Fruit fly (Drosophila melanogaster) whole organism, embryonic: ENCODE results near the gene JMJD5.

Source experiments
- Awh ChIP-seq: fragments of 200-800 bp; sonication (Bioruptor generic); IDR thresholded peaks from 2 replicates; pipeline ENCODE4, ENCODE4 v1.3.6; 2022; ENCODE audit warnings: missing biosample characterization, missing genetic modification characterization
- BtbVII ChIP-seq: fragments of 200-800 bp; sonication (Bioruptor generic); optimal IDR thresholded peaks from 3 replicates; lab custom pipeline; 2017; ENCODE audit warnings: missing biosample characterization, mild to moderate bottlenecking, missing genetic modification characterization
- CG10147 ChIP-seq: fragments of 200-800 bp; sonication (Bioruptor generic); optimal IDR thresholded peaks from 2 replicates; lab custom pipeline; 2019; ENCODE audit warnings: missing biosample characterization, mild to moderate bottlenecking, missing genetic modification characterization, moderate library complexity
- CG13287 ChIP-seq: fragments of 200-800 bp; sonication (Bioruptor generic); IDR thresholded peaks from 2 replicates; pipeline ENCODE4 v1.3.6; 2022; ENCODE audit warnings: missing biosample characterization, missing genetic modification characterization; ENCODE audit not compliant: partially characterized antibody
- CG14014 ChIP-seq: fragments of 200-800 bp; sonication (Bioruptor generic); IDR thresholded peaks from 2 replicates; pipeline ENCODE4 v1.3.6; 2022; ENCODE audit warnings: missing biosample characterization, missing genetic modification characterization
- CG1529 ChIP-seq: fragments of 200-800 bp; sonication (Bioruptor generic); optimal IDR thresholded peaks from 3 replicates; lab custom pipeline; 2018; ENCODE audit warnings: missing biosample characterization, missing genetic modification characterization
- CG15514 ChIP-seq: fragments of 200-800 bp; sonication (Bioruptor generic); optimal IDR thresholded peaks from 3 replicates; lab custom pipeline; 2017; ENCODE audit warnings: missing biosample characterization, missing genetic modification characterization, mild to moderate bottlenecking, moderate library complexity, missing genetic modification reagents
- CG17802 ChIP-seq: fragments of 200-800 bp; sonication (Bioruptor generic); optimal IDR thresholded peaks from 2 replicates; lab custom pipeline; 2018; ENCODE audit warnings: missing biosample characterization, mild to moderate bottlenecking, missing genetic modification characterization, moderate library complexity
- CG18764 ChIP-seq: fragments of 200-800 bp; sonication (Bioruptor generic); optimal IDR thresholded peaks from 3 replicates; lab custom pipeline; 2016; ENCODE audit warnings: missing biosample characterization, missing genetic modification characterization
- CG2889 ChIP-seq: fragments of 200-800 bp; sonication (Bioruptor generic); IDR thresholded peaks from 3 replicates; pipeline ENCODE4 v1.3.6; 2022; ENCODE audit warnings: missing biosample characterization, missing genetic modification characterization
- CG32532 ChIP-seq: fragments of 200-800 bp; sonication (Bioruptor generic); IDR thresholded peaks from 2 replicates; pipeline ENCODE4 v1.3.6; 2022; ENCODE audit warnings: missing biosample characterization, missing genetic modification characterization
- CG32767 ChIP-seq: fragments of 200-800 bp; sonication (Bioruptor generic); IDR thresholded peaks from 2 replicates; pipeline ENCODE4 v1.3.6; 2022; ENCODE audit warnings: missing biosample characterization, missing genetic modification characterization
- CG34422 ChIP-seq: fragments of 200-800 bp; sonication (Bioruptor generic); IDR thresholded peaks from 3 replicates; pipeline ENCODE4 v1.3.6; 2022; ENCODE audit warnings: missing biosample characterization, missing genetic modification characterization
- CG43689 ChIP-seq: fragments of 200-800 bp; sonication (Bioruptor generic); IDR thresholded peaks from 2 replicates; pipeline ENCODE4 v1.3.6; 2022; ENCODE audit warnings: missing biosample characterization, missing genetic modification characterization
- CG4617 ChIP-seq: fragments of 200-800 bp; sonication (Bioruptor generic); optimal IDR thresholded peaks from 3 replicates; lab custom pipeline; 2016; ENCODE audit warnings: missing biosample characterization, missing genetic modification characterization, borderline replicate concordance
- CG5953 ChIP-seq: fragments of 200-800 bp; sonication (Bioruptor generic); IDR thresholded peaks from 2 replicates; pipeline ENCODE4 v1.3.6; 2022; ENCODE audit warnings: missing biosample characterization, missing genetic modification characterization
- CG6683 ChIP-seq: fragments of 200-800 bp; sonication (Bioruptor generic); optimal IDR thresholded peaks from 2 replicates; lab custom pipeline; 2017; ENCODE audit warnings: missing biosample characterization, mild to moderate bottlenecking, missing genetic modification characterization, missing genetic modification reagents
- CG6765 ChIP-seq: fragments of 200-800 bp; sonication (Bioruptor generic); optimal IDR thresholded peaks from 3 replicates; lab custom pipeline; 2017; ENCODE audit warnings: missing biosample characterization, mild to moderate bottlenecking, missing genetic modification characterization
- CG7357 ChIP-seq: fragments of 200-800 bp; sonication (Bioruptor generic); IDR thresholded peaks from 3 replicates; pipeline ENCODE4 v1.3.6; 2022; ENCODE audit warnings: missing biosample characterization, missing genetic modification characterization
- CG7963 ChIP-seq: fragments of 200-800 bp; sonication (Bioruptor generic); IDR thresholded peaks from 3 replicates; pipeline ENCODE4 v1.3.6; 2022; ENCODE audit warnings: missing biosample characterization, missing genetic modification characterization; ENCODE audit not compliant: partially characterized antibody
- CG7987 ChIP-seq: fragments of 200-800 bp; sonication (Bioruptor generic); optimal IDR thresholded peaks from 2 replicates; lab custom pipeline; 2018; ENCODE audit warnings: missing biosample characterization, mild to moderate bottlenecking, missing genetic modification characterization, moderate library complexity
- Camta ChIP-seq: fragments of 200-800 bp; sonication (Bioruptor generic); optimal IDR thresholded peaks from 2 replicates; lab custom pipeline; 2016; ENCODE audit warnings: missing biosample characterization, missing genetic modification characterization
- Dip3 ChIP-seq: fragments of 200-800 bp; sonication (Bioruptor generic); optimal IDR thresholded peaks from 3 replicates; lab custom pipeline; 2016; ENCODE audit warnings: missing biosample characterization, missing genetic modification characterization
- Eip74EF ChIP-seq, 2 experiments: fragments of 200-800 bp in 1 of 2; fragments of >200 bp in 1 of 2; sonication (Bioruptor generic) in 1 of 2; optimal IDR thresholded peaks; 2 replicates each; lab custom pipeline; 2017 to 2019; ENCODE audit warnings: missing biosample characterization in 2 of 2, missing genetic modification characterization in 2 of 2, mild to moderate bottlenecking in 1 of 2, moderate library complexity in 1 of 2
- Fer2 ChIP-seq: fragments of 200-800 bp; sonication (Bioruptor generic); optimal IDR thresholded peaks from 2 replicates; lab custom pipeline; 2018; ENCODE audit warnings: missing biosample characterization, mild to moderate bottlenecking, missing genetic modification characterization, moderate library complexity
- HLH4C ChIP-seq: fragments of 200-800 bp; sonication (Bioruptor generic); IDR thresholded peaks from 3 replicates; pipeline ENCODE4 v1.3.6; 2022; ENCODE audit warnings: missing biosample characterization, missing genetic modification characterization; ENCODE audit not compliant: partially characterized antibody
- Hey ChIP-seq: fragments of 200-800 bp; sonication (Bioruptor generic); optimal IDR thresholded peaks from 3 replicates; lab custom pipeline; 2018; ENCODE audit warnings: missing biosample characterization, mild to moderate bottlenecking, missing genetic modification characterization
- Jarid2 ChIP-seq: fragments of 200-800 bp; sonication (Bioruptor generic); optimal IDR thresholded peaks from 3 replicates; lab custom pipeline; 2017; ENCODE audit warnings: mild to moderate bottlenecking, missing biosample characterization, missing genetic modification reagents, missing genetic modification characterization
- Lpt ChIP-seq: fragments of >200 bp; optimal IDR thresholded peaks from 2 replicates; lab custom pipeline; 2018; ENCODE audit warnings: missing biosample characterization, missing genetic modification characterization
- MBD-R2 ChIP-seq: fragments of 200-800 bp; sonication (Bioruptor generic); IDR thresholded peaks from 2 replicates; pipeline ENCODE4 v1.3.6; 2022; ENCODE audit warnings: missing biosample characterization, missing genetic modification characterization
- cad ChIP-seq: fragments of >200 bp; optimal IDR thresholded peaks from 2 replicates; lab custom pipeline; 2017; ENCODE audit warnings: missing biosample characterization, missing genetic modification characterization
- chinmo ChIP-seq: fragments of 200-800 bp; sonication (Bioruptor generic); IDR thresholded peaks from 4 replicates; pipeline ENCODE4 v1.3.6; 2022; ENCODE audit warnings: missing biosample characterization, missing genetic modification characterization; ENCODE audit not compliant: partially characterized antibody
- dan ChIP-seq: fragments of 200-800 bp; sonication (Bioruptor generic); IDR thresholded peaks from 2 replicates; pipeline ENCODE4 v1.3.6; 2022; ENCODE audit warnings: missing biosample characterization, missing genetic modification characterization
- fd3F ChIP-seq: fragments of 200-800 bp; sonication (Bioruptor generic); optimal IDR thresholded peaks from 2 replicates; lab custom pipeline; 2018; ENCODE audit warnings: missing biosample characterization, mild to moderate bottlenecking, missing genetic modification characterization, moderate library complexity
- gem ChIP-seq: fragments of 200-800 bp; sonication (Bioruptor generic); optimal IDR thresholded peaks from 2 replicates; lab custom pipeline; 2019; ENCODE audit warnings: missing biosample characterization, mild to moderate bottlenecking, missing genetic modification characterization, moderate library complexity
- ham ChIP-seq: fragments of 200-800 bp; sonication (Bioruptor generic); IDR thresholded peaks from 2 replicates; pipeline ENCODE4 v1.3.6; 2022; ENCODE audit warnings: missing biosample characterization, missing genetic modification characterization
- hb ChIP-seq: fragments of 200-800 bp; sonication (Bioruptor generic); IDR thresholded peaks from 3 replicates; pipeline ENCODE4 v1.3.6; 2022; ENCODE audit warnings: missing biosample characterization, missing genetic modification characterization; ENCODE audit not compliant: partially characterized antibody
- maf-S ChIP-seq: fragments of 200-800 bp; sonication (Bioruptor generic); optimal IDR thresholded peaks from 2 replicates; lab custom pipeline; 2016; ENCODE audit warnings: missing biosample characterization, missing genetic modification characterization
- nerfin-1 ChIP-seq: fragments of 200-800 bp; sonication (Bioruptor generic); optimal IDR thresholded peaks from 3 replicates; lab custom pipeline; 2019; ENCODE audit warnings: missing biosample characterization, mild to moderate bottlenecking, missing genetic modification characterization, moderate library complexity
- otp ChIP-seq: fragments of 200-800 bp; sonication (Bioruptor generic); IDR thresholded peaks from 3 replicates; pipeline ENCODE4, ENCODE4 v1.3.6; 2022; ENCODE audit warnings: missing biosample characterization, missing genetic modification characterization
- pfk ChIP-seq: fragments of 200-800 bp; sonication (Bioruptor generic); optimal IDR thresholded peaks from 2 replicates; lab custom pipeline; 2018; ENCODE audit warnings: missing biosample characterization, mild to moderate bottlenecking, missing genetic modification characterization, moderate library complexity
- pita ChIP-seq: fragments of 200-800 bp; sonication (Bioruptor generic); optimal IDR thresholded peaks from 2 replicates; lab custom pipeline; 2017; ENCODE audit warnings: missing biosample characterization, mild to moderate bottlenecking, missing genetic modification characterization
- slbo ChIP-seq: fragments of 200-800 bp; sonication (Bioruptor generic); IDR thresholded peaks from 2 replicates; pipeline ENCODE4 v1.3.6; 2022; ENCODE audit warnings: missing biosample characterization, missing genetic modification characterization
- stc ChIP-seq: fragments of 200-800 bp; sonication (Bioruptor generic); IDR thresholded peaks from 2 replicates; pipeline ENCODE4 v1.3.6; 2022; ENCODE audit warnings: missing biosample characterization, missing genetic modification characterization
- unpg ChIP-seq: fragments of 200-800 bp; sonication (Bioruptor generic); optimal IDR thresholded peaks from 3 replicates; lab custom pipeline; 2018; ENCODE audit warnings: missing biosample characterization, mild to moderate bottlenecking, missing genetic modification characterization, moderate library complexity
- usp ChIP-seq: fragments of >200 bp; optimal IDR thresholded peaks from 2 replicates; lab custom pipeline; 2017; ENCODE audit warnings: missing biosample characterization, missing genetic modification characterization
- wdn ChIP-seq: fragments of 200-800 bp; sonication (Bioruptor generic); IDR thresholded peaks from 2 replicates; pipeline ENCODE4 v1.3.6; 2022; ENCODE audit warnings: missing biosample characterization, missing genetic modification characterization
- wor ChIP-seq: fragments of 200-800 bp; sonication (Bioruptor generic); IDR thresholded peaks from 2 replicates; pipeline ENCODE4 v1.3.6; 2022; ENCODE audit warnings: missing biosample characterization, missing genetic modification characterization

JMJD5 gene

DNA sequence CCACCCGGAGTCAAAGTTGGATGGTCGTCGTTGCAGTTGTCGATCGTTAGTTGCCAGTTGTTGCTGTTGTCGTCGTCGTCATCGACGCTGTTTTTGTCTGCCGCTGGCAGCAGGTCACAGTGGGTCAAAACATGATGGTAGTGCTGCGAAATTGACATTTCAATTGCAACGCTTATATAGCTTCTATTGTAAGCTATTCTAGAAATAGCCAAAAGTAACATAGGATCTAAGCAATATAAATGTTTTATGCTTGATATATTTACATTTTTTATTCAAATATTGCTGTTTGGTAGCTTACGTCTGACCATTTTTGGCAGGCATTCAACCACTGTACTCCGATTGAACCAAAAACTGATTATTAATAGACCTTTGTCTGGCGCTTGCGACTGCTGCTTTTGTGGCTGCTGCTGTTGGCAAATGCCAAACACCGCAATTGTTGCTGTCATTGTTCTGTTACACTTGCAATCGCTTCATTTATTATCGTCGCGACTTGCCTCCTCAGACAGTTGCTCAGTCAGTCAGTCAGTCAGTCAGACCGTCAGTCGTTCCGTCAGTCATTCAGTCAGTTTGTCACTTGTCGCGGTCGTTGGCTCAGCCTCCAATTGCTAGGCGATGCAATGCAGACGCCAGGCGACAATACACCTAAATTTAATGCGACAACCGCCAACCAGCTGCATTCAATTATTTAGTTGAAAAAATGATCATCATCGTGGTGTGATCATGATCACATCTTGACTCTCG, 49.7 kb downstream of the JMJD5 start (continued):
- peak; percentile 60; the same call in 1 of the 2 replicates for TF ChIP-seq stc
- TF ChIP-seq CG14014 (GFP tag; lab: Robert Waterston, UW): peak; percentile 57; the same call in 1 of the 2 replicates
- no peak for TF ChIP-seq Hey (tag; lab: Kevin White, UChicago)
- TF ChIP-seq fd3F (GFP tag; lab: Kevin White, UChicago): peak; percentile 30
- TF ChIP-seq CG32767 (GFP tag; lab: Robert Waterston, UW): 0 out of 2 replicates have a peak, but pooled peaks have one; percentile 58
- TF ChIP-seq CG7987: no peak
- TF ChIP-seq CG6765: peak; percentile 24
- TF ChIP-seq Dip3 (GFP tag; lab: Kevin White, UChicago): no peak
- TF ChIP-seq CG17802 (tag; lab: Kevin White, UChicago): no peak
- peak; percentile 59; the same call in 1 of the 2 replicates for TF ChIP-seq CG13287 (GFP tag; lab: Robert Waterston, UW)
- TF ChIP-seq CG15514: peak; percentile 8
- peak; percentile 53 for TF ChIP-seq Camta (GFP tag; lab: Kevin White, UChicago)
- TF ChIP-seq unpg (GFP tag; lab: Kevin White, UChicago): peak; percentile 78
- no peak for TF ChIP-seq wdn
- no peak for TF ChIP-seq CG18764 (GFP tag; lab: Kevin White, UChicago)
- TF ChIP-seq hb (GFP tag; lab: Robert Waterston, UW): peak; percentile 73; the same call in 2 of the 3 replicates
- no peak for TF ChIP-seq pfk (GFP tag; lab: Kevin White, UChicago)
- no peak for TF ChIP-seq Fer2 (tag; lab: Kevin White, UChicago)
- TF ChIP-seq CG7963 (GFP tag; lab: Robert Waterston, UW): no peak
- TF ChIP-seq CG5953 (GFP tag; lab: Robert Waterston, UW): no peak; the same call in 1 of the 2 replicates
- 0 out of 3 replicates have a peak, but pooled peaks have one; percentile 38 for TF ChIP-seq CG34422 (GFP tag; lab: Robert Waterston, UW)
- TF ChIP-seq CG2889: no peak
- TF ChIP-seq ham (GFP tag; lab: Robert Waterston, UW): no peak
- TF ChIP-seq HLH4C (GFP tag; lab: Robert Waterston, UW): peak; percentile 52; the same call in 1 of the 3 replicates
- TF ChIP-seq MBD-R2 (GFP tag; lab: Robert Waterston, UW): peak; percentile 36
- no peak for TF ChIP-seq CG10147 (GFP tag; lab: Kevin White, UChicago)
- TF ChIP-seq CG1529 (GFP tag; lab: Kevin White, UChicago): peak; percentile 63
- peak; percentile 47; the same call in 1 of the 2 replicates for TF ChIP-seq wor
- no peak for TF ChIP-seq dan (GFP tag; lab: Robert Waterston, UW)
- TF ChIP-seq maf-S (GFP tag; lab: Kevin White, UChicago): no peak
- TF ChIP-seq BtbVII: peak; percentile 53
- TF ChIP-seq slbo (GFP tag; lab: Robert Waterston, UW): peak; percentile 18; the same call in 1 of the 2 replicates
- TF ChIP-seq otp: 0 out of 3 replicates have a peak, but pooled peaks have one; percentile 23
- TF ChIP-seq CG32532 (GFP tag; lab: Robert Waterston, UW): peak; percentile 41; the same call in 1 of the 2 replicates
- TF ChIP-seq usp (GFP tag; lab: Kevin White, UChicago): no peak
- TF ChIP-seq chinmo (GFP tag; lab: Robert Waterston, UW): no peak
- TF ChIP-seq gem (tag; lab: Kevin White, UChicago): peak; percentile 80
- TF ChIP-seq Jarid2 (GFP tag; lab: Kevin White, UChicago): peak; percentile 29
- peak; percentile 13 for TF ChIP-seq CG4617 (GFP tag; lab: Kevin White, UChicago)
- TF ChIP-seq CG6683 (GFP tag; lab: Kevin White, UChicago): no peak
- no peak; the same call in 1 of the 2 replicates for TF ChIP-seq CG43689
- no peak for TF ChIP-seq pita (GFP tag; lab: Kevin White, UChicago)
- peak; percentile 43; the same call in 1 of the 3 replicates for TF ChIP-seq CG7357 (GFP tag; lab: Robert Waterston, UW)
- TF ChIP-seq Eip74EF (GFP tag; optimal IDR thresholded peaks at IDR 0.05; lab: Kevin White, UChicago): peak in 1 of 2 experiments; percentile 55
- TF ChIP-seq nerfin-1 (tag; lab: Kevin White, UChicago): peak; percentile 54
- no peak for TF ChIP-seq Lpt (GFP tag; lab: Kevin White, UChicago)
- no peak; the same call in 1 of the 2 replicates for TF ChIP-seq Awh
- TF ChIP-seq cad (GFP tag; lab: Kevin White, UChicago): no peak
